Worm (Caenorhabditis elegans) whole organism, L4 larva: ENCODE results near the gene ape-1.

Experiments used
- D1046.2 ChIP-seq: fragments of 200-800 bp; sonication (Bioruptor generic); IDR thresholded peaks from 2 replicates; pipeline ENCODE4 v1.3.6; 2022; ENCODE audit warnings: missing genetic modification characterization, missing compliant biosample characterization
- F10B5.3 ChIP-seq: sonication (generic microtip); optimal IDR thresholded peaks from 2 replicates; lab custom pipeline; 2016; ENCODE audit warnings: mild to moderate bottlenecking, missing genetic modification characterization, missing compliant biosample characterization
- F44E2.7 ChIP-seq: fragments of 200-800 bp; sonication (Bioruptor generic); IDR thresholded peaks from 2 replicates; pipeline ENCODE4 v2.1.2; 2022; ENCODE audit warnings: missing genetic modification characterization, missing compliant biosample characterization
- F49E8.2 ChIP-seq: sonication (generic microtip); optimal IDR thresholded peaks from 2 replicates; lab custom pipeline; 2016; ENCODE audit warnings: missing compliant biosample characterization, mild to moderate bottlenecking, missing genetic modification characterization, borderline replicate concordance
- Y5F2A.4 ChIP-seq: fragments of 200-800 bp; sonication (Bioruptor generic); optimal IDR thresholded peaks from 2 replicates; lab custom pipeline; 2018; ENCODE audit warnings: mild to moderate bottlenecking, missing genetic modification characterization, missing compliant biosample characterization
- ZK337.2 ChIP-seq: fragments of 200-800 bp; sonication (Bioruptor generic); IDR thresholded peaks from 2 replicates; pipeline ENCODE4 v1.3.6; 2022; ENCODE audit warnings: missing genetic modification reagents, missing genetic modification characterization, missing compliant biosample characterization
- ZK546.5 ChIP-seq, 2 experiments: sonication (generic microtip); optimal IDR thresholded peaks; 2 replicates each; lab custom pipeline; 2017; ENCODE audit warnings: missing biosample characterization in 2 of 2, missing genetic modification characterization in 2 of 2
- aha-1 ChIP-seq: fragments of 150-350 bp; peaks from one replicate; lab custom pipeline; 2014; ENCODE audit warnings: missing biosample characterization, missing genetic modification characterization
- arid-1 ChIP-seq: fragments of 200-800 bp; sonication (Bioruptor generic); conservative IDR thresholded peaks from 2 replicates; pipeline ENCODE4 v1.3.6; 2022; ENCODE audit warnings: missing genetic modification reagents, missing genetic modification characterization, missing compliant biosample characterization
- ceh-62 ChIP-seq: sonication (generic microtip); optimal IDR thresholded peaks from 2 replicates; lab custom pipeline; 2017; ENCODE audit warnings: missing biosample characterization, missing genetic modification characterization
- cey-2 ChIP-seq: sonication (generic microtip); optimal IDR thresholded peaks from 3 replicates; lab custom pipeline; 2017; ENCODE audit warnings: missing genetic modification characterization, mild to moderate bottlenecking, missing compliant biosample characterization, antibody characterized with exemption, borderline replicate concordance; ENCODE audit not compliant: insufficient read depth
- ctbp-1 ChIP-seq: fragments of 200-800 bp; sonication (Bioruptor generic); IDR thresholded peaks from 2 replicates; pipeline ENCODE4 v1.3.6; 2022; ENCODE audit warnings: missing genetic modification reagents, missing genetic modification characterization, missing compliant biosample characterization
- daf-12 ChIP-seq: fragments of 150-350 bp; optimal IDR thresholded peaks from 2 replicates; lab custom pipeline; 2014; ENCODE audit warnings: missing biosample characterization, missing genetic modification reagents, missing genetic modification characterization
- daf-16 ChIP-seq, 3 experiments: sonication (generic microtip); optimal IDR thresholded peaks; 2 replicates each; lab custom pipeline; 2016 to 2017; ENCODE audit warnings: missing genetic modification characterization in 3 of 3, missing genetic modification reagents in 3 of 3, mild to moderate bottlenecking in 2 of 3, missing compliant biosample characterization in 2 of 3, missing biosample characterization in 1 of 3, moderate library complexity in 1 of 3
- daf-19 ChIP-seq: fragments of 200-800 bp; sonication (Bioruptor generic); conservative IDR thresholded peaks from 2 replicates; pipeline ENCODE4 v1.3.6; 2022; ENCODE audit warnings: missing genetic modification characterization, missing compliant biosample characterization
- dmd-8 ChIP-seq: fragments of 200-800 bp; sonication (Bioruptor generic); IDR thresholded peaks from 2 replicates; pipeline ENCODE4 v1.3.6; 2022; ENCODE audit warnings: missing genetic modification characterization, missing compliant biosample characterization
- dpl-1 ChIP-seq: fragments of 150-350 bp; optimal IDR thresholded peaks from 2 replicates; lab custom pipeline; 2014; ENCODE audit warnings: missing biosample characterization, missing genetic modification reagents, missing genetic modification characterization
- dve-1 ChIP-seq: sonication (generic microtip); optimal IDR thresholded peaks from 2 replicates; lab custom pipeline; 2017; ENCODE audit warnings: antibody characterized with exemption, mild to moderate bottlenecking, missing genetic modification characterization, missing compliant biosample characterization; ENCODE audit not compliant: insufficient read depth
- egl-43 ChIP-seq: fragments of 200-800 bp; sonication (Bioruptor generic); IDR thresholded peaks from 2 replicates; pipeline ENCODE4 v1.3.6; 2022; ENCODE audit warnings: missing genetic modification reagents, missing genetic modification characterization, missing compliant biosample characterization
- fkh-10 ChIP-seq: fragments of 150-350 bp; optimal IDR thresholded peaks from 2 replicates; lab custom pipeline; 2014; ENCODE audit warnings: missing biosample characterization, missing genetic modification reagents, missing genetic modification characterization
- hif-1 ChIP-seq, 2 experiments: sonication (generic microtip); optimal IDR thresholded peaks; 2 replicates each; lab custom pipeline; 2016 to 2017; ENCODE audit warnings: missing compliant biosample characterization in 2 of 2, missing genetic modification characterization in 2 of 2, missing genetic modification reagents in 2 of 2, missing genotype in 2 of 2, mild to moderate bottlenecking in 1 of 2
- hlh-11 ChIP-seq: fragments of 200-800 bp; sonication (Bioruptor generic); optimal IDR thresholded peaks from 2 replicates; lab custom pipeline; 2018; ENCODE audit warnings: mild to moderate bottlenecking, missing genetic modification characterization, missing compliant biosample characterization
- hlh-30 ChIP-seq: sonication (generic microtip); optimal IDR thresholded peaks from 2 replicates; lab custom pipeline; 2017; ENCODE audit warnings: antibody characterized with exemption, mild to moderate bottlenecking, missing genetic modification characterization, missing compliant biosample characterization; ENCODE audit not compliant: insufficient read depth
- hmg-1.1 ChIP-seq: fragments of 200-800 bp; sonication (Bioruptor generic); IDR thresholded peaks from 2 replicates; pipeline ENCODE4 v1.3.6; 2022; ENCODE audit warnings: missing genetic modification reagents, missing genetic modification characterization, missing compliant biosample characterization
- jun-1 ChIP-seq: fragments of 150-350 bp; optimal IDR thresholded peaks from 2 replicates; lab custom pipeline; 2014; ENCODE audit warnings: missing biosample characterization, missing genetic modification reagents, missing genetic modification characterization
- lin-15B ChIP-seq: fragments of 150-350 bp; sonication (generic microtip); optimal IDR thresholded peaks from 3 replicates; lab custom pipeline; 2014; ENCODE audit warnings: missing biosample characterization, missing genetic modification characterization
- lin-39 ChIP-seq: fragments of 150-350 bp; optimal IDR thresholded peaks from 2 replicates; lab custom pipeline; 2014; ENCODE audit warnings: missing biosample characterization, missing genetic modification reagents, missing genetic modification characterization
- lir-3 ChIP-seq: sonication (generic microtip); optimal IDR thresholded peaks from 2 replicates; lab custom pipeline; 2016; ENCODE audit warnings: mild to moderate bottlenecking, missing genetic modification characterization, missing compliant biosample characterization
- mdl-1 ChIP-seq, 2 experiments: fragments of 150-350 bp in 1 of 2; sonication (generic microtip) in 1 of 2; optimal IDR thresholded peaks; 2 replicates each; lab custom pipeline; 2014 to 2017; ENCODE audit warnings: missing biosample characterization in 2 of 2, missing genetic modification characterization in 2 of 2
- mdt-29 ChIP-seq: fragments of 200-800 bp; sonication (Bioruptor generic); IDR thresholded peaks from 2 replicates; pipeline ENCODE4 v1.3.6; 2022; ENCODE audit warnings: missing genetic modification reagents, missing genetic modification characterization, missing compliant biosample characterization
- mep-1 ChIP-seq: fragments of 150-350 bp; sonication (generic microtip); optimal IDR thresholded peaks from 3 replicates; lab custom pipeline; 2014; ENCODE audit warnings: missing biosample characterization, missing genetic modification characterization
- mes-2 ChIP-seq: sonication (generic microtip); optimal IDR thresholded peaks from 2 replicates; lab custom pipeline; 2016; ENCODE audit warnings: missing genotype, mild to moderate bottlenecking, missing genetic modification characterization, missing compliant biosample characterization; ENCODE audit not compliant: poor library complexity, severe bottlenecking
- mxl-2 ChIP-seq: fragments of 200-800 bp; sonication (Bioruptor generic); conservative IDR thresholded peaks from 2 replicates; pipeline ENCODE4 v1.3.6; 2022; ENCODE audit warnings: missing genetic modification reagents, missing genetic modification characterization, missing compliant biosample characterization
- nhr-25 ChIP-seq: sonication (generic microtip); optimal IDR thresholded peaks from 2 replicates; lab custom pipeline; 2017; ENCODE audit warnings: missing genetic modification characterization, mild to moderate bottlenecking, missing compliant biosample characterization, antibody characterized with exemption, moderate library complexity, borderline replicate concordance; ENCODE audit not compliant: insufficient read depth
- nhr-76 ChIP-seq: fragments of 150-350 bp; optimal IDR thresholded peaks from 2 replicates; lab custom pipeline; 2014; ENCODE audit warnings: missing biosample characterization, missing genetic modification characterization
- nhr-77 ChIP-seq: fragments of 150-350 bp; optimal IDR thresholded peaks from 2 replicates; lab custom pipeline; 2014; ENCODE audit warnings: missing biosample characterization, missing genetic modification characterization
- saeg-2 ChIP-seq: fragments of 200-800 bp; sonication (Bioruptor generic); IDR thresholded peaks from 2 replicates; pipeline ENCODE4 v1.3.6; 2022; ENCODE audit warnings: missing genetic modification reagents, missing genetic modification characterization, missing compliant biosample characterization
- sdz-12 ChIP-seq: fragments of 200-800 bp; sonication (Bioruptor generic); optimal IDR thresholded peaks from 2 replicates; lab custom pipeline; 2018; ENCODE audit warnings: mild to moderate bottlenecking, missing genetic modification characterization, missing compliant biosample characterization
- skn-1 ChIP-seq: fragments of 150-350 bp; optimal IDR thresholded peaks from 2 replicates; lab custom pipeline; 2014; ENCODE audit warnings: missing biosample characterization, missing genetic modification characterization
- spr-1 ChIP-seq: sonication (generic microtip); optimal IDR thresholded peaks from 2 replicates; lab custom pipeline; 2016; ENCODE audit warnings: mild to moderate bottlenecking, missing genetic modification characterization, missing compliant biosample characterization
- tag-97 ChIP-seq: fragments of 200-800 bp; sonication (Bioruptor generic); IDR thresholded peaks from 2 replicates; pipeline ENCODE4 v1.3.6; 2022; ENCODE audit warnings: missing genetic modification characterization, missing compliant biosample characterization
- tra-1 ChIP-seq: fragments of 200-800 bp; sonication (Bioruptor generic); IDR thresholded peaks from 2 replicates; pipeline ENCODE4 v1.3.6; 2022; ENCODE audit warnings: missing genetic modification reagents, missing genetic modification characterization, missing compliant biosample characterization
- unc-130 ChIP-seq: sonication (generic microtip); optimal IDR thresholded peaks from 2 replicates; lab custom pipeline; 2016; ENCODE audit warnings: missing genetic modification reagents, missing genetic modification characterization, missing compliant biosample characterization
- vab-7 ChIP-seq: fragments of 200-800 bp; sonication (Bioruptor generic); IDR thresholded peaks from 2 replicates; pipeline ENCODE4 v1.3.6; 2022; ENCODE audit warnings: missing genetic modification reagents, missing genetic modification characterization, missing compliant biosample characterization
- zfp-2 ChIP-seq: sonication (generic microtip); optimal IDR thresholded peaks from 2 replicates; lab custom pipeline; 2016; ENCODE audit warnings: mild to moderate bottlenecking, missing genetic modification characterization, missing compliant biosample characterization
- zip-11 ChIP-seq: fragments of 200-800 bp; sonication (Bioruptor generic); IDR thresholded peaks from 2 replicates; pipeline ENCODE4 v1.3.6; 2022; ENCODE audit warnings: missing genetic modification characterization, missing compliant biosample characterization
- zip-2 ChIP-seq: fragments of 150-350 bp; optimal IDR thresholded peaks from 2 replicates; lab custom pipeline; 2014; ENCODE audit warnings: missing biosample characterization, missing genetic modification characterization
- ztf-11 ChIP-seq: fragments of 150-350 bp; optimal IDR thresholded peaks from 2 replicates; lab custom pipeline; 2014; ENCODE audit warnings: missing biosample characterization, missing genetic modification characterization

Gene ape-1

ce11 chrV:11641298-11641787 lies 34.4 kb upstream of the ape-1 start (continued):
- no peak for TF ChIP-seq mxl-2
- TF ChIP-seq hlh-30: peak; percentile 61
- TF ChIP-seq ctbp-1 (GFP tag; lab: Robert Waterston, UW): peak; percentile 85
- no peak for TF ChIP-seq tag-97 (GFP tag; lab: Robert Waterston, UW)
- no peak for TF ChIP-seq sdz-12 (GFP tag; lab: Kevin White, UChicago)
- TF ChIP-seq ztf-11 (tag; lab: Kevin White, UChicago): no peak
- peak; percentile 61; the same call in 1 of the 2 replicates for TF ChIP-seq egl-43
- no peak for TF ChIP-seq dpl-1 (GFP tag; lab: Kevin White, UChicago)
- TF ChIP-seq tra-1 (GFP tag; lab: Robert Waterston, UW): peak; percentile 52; the same call in 1 of the 2 replicates
- TF ChIP-seq skn-1 (tag; lab: Kevin White, UChicago): no peak
- no peak for TF ChIP-seq saeg-2 (GFP tag; lab: Robert Waterston, UW)
- TF ChIP-seq ZK546.5 (tag; optimal IDR thresholded peaks at IDR 0.05; lab: Kevin White, UChicago): no peak
- peak; percentile 41 for TF ChIP-seq fkh-10 (GFP tag; lab: Kevin White, UChicago)
- peak in 1 of 2 experiments; percentile 40 for TF ChIP-seq hif-1 (tag; optimal IDR thresholded peaks at IDR 0.05; lab: Kevin White, UChicago)
- peak; percentile 98 for TF ChIP-seq aha-1

ce11 chrV:11644166-11644565 lies 31.6 kb upstream of the ape-1 start, which contains the start of gene bir-1:
bir-1 (plus strand) TSS chrV:11644477.
- TF ChIP-seq Y5F2A.4 (GFP tag; lab: Kevin White, UChicago): no peak
- no peak for TF ChIP-seq ceh-62
- peak; percentile 24 for TF ChIP-seq dve-1 (tag; lab: Kevin White, UChicago)
- TF ChIP-seq F49E8.2 (tag; lab: Kevin White, UChicago): no peak
- peak; percentile 44; the same call in 1 of the 2 replicates for TF ChIP-seq ZK337.2 (GFP tag; lab: Robert Waterston, UW)
- TF ChIP-seq dmd-8 (GFP tag; lab: Robert Waterston, UW): no peak
- TF ChIP-seq hlh-11: peak; percentile 41
- TF ChIP-seq aha-1: no peak
- TF ChIP-seq daf-12 (tag; lab: Kevin White, UChicago): no peak
- no peak for TF ChIP-seq mdt-29 (GFP tag; lab: Robert Waterston, UW)
- peak; percentile 53; the same call in 1 of the 2 replicates for TF ChIP-seq hmg-1.1 (GFP tag; lab: Robert Waterston, UW)
- no peak for TF ChIP-seq nhr-76 (tag; lab: Kevin White, UChicago)
- no peak for TF ChIP-seq lir-3
- TF ChIP-seq lin-39: no peak
- TF ChIP-seq daf-16 (GFP tag; optimal IDR thresholded peaks at IDR 0.05; lab: Kevin White, UChicago): no peak
- TF ChIP-seq daf-16 (tag; optimal IDR thresholded peaks at IDR 0.05; lab: Kevin White, UChicago): peak; percentile 13
- TF ChIP-seq cey-2 (tag; lab: Kevin White, UChicago): no peak
- TF ChIP-seq nhr-25 (tag; lab: Kevin White, UChicago): peak; percentile 31
- TF ChIP-seq mep-1 (tag; lab: Kevin White, UChicago): peak; percentile 64
- TF ChIP-seq vab-7 (GFP tag; lab: Robert Waterston, UW): no peak
- TF ChIP-seq spr-1 (tag; lab: Kevin White, UChicago): no peak
- TF ChIP-seq zfp-2 (tag; lab: Kevin White, UChicago): no peak
- no peak for TF ChIP-seq D1046.2
- no peak for TF ChIP-seq zip-2 (tag; lab: Kevin White, UChicago)
- TF ChIP-seq zip-11 (GFP tag; lab: Robert Waterston, UW): no peak
- peak; percentile 88 for TF ChIP-seq unc-130 (GFP tag; lab: Kevin White, UChicago)
- no peak for TF ChIP-seq daf-19 (GFP tag; lab: Robert Waterston, UW)
- no peak for TF ChIP-seq fkh-10 (GFP tag; lab: Kevin White, UChicago)
- TF ChIP-seq lin-15B (tag; lab: Kevin White, UChicago): no peak
- no peak for TF ChIP-seq jun-1 (tag; lab: Kevin White, UChicago)
- no peak for TF ChIP-seq arid-1
- TF ChIP-seq mes-2 (tag; lab: Kevin White, UChicago): peak; percentile 96
- no peak for TF ChIP-seq F10B5.3 (tag; lab: Kevin White, UChicago)
- peak; percentile 5 for TF ChIP-seq nhr-77 (tag; lab: Kevin White, UChicago)
- TF ChIP-seq mdl-1 (tag; optimal IDR thresholded peaks at IDR 0.05; lab: Kevin White, UChicago): peak; percentile 44 to 90
- peak; percentile 72 for TF ChIP-seq hlh-30
- no peak for TF ChIP-seq F44E2.7 (GFP tag; lab: Robert Waterston, UW)
